Fruit fly (Drosophila melanogaster) whole organism, embryonic: ENCODE data around the gene RpLP1.

Experiments used
- CG10321 ChIP-seq: fragments of 200-800 bp; sonication (Bioruptor generic); IDR thresholded peaks from 2 replicates; pipeline ENCODE4 v1.3.6; 2022; ENCODE audit warnings: missing biosample characterization, missing genetic modification characterization
- CG15011 ChIP-seq: fragments of 200-800 bp; sonication (Bioruptor generic); optimal IDR thresholded peaks from 3 replicates; lab custom pipeline; 2018; ENCODE audit warnings: missing biosample characterization, mild to moderate bottlenecking, missing genetic modification characterization
- CG16813 ChIP-seq: fragments of 200-800 bp; sonication (Bioruptor generic); IDR thresholded peaks from 3 replicates; pipeline ENCODE4 v1.3.6; 2022; ENCODE audit warnings: missing biosample characterization, missing genetic modification characterization; ENCODE audit not compliant: partially characterized antibody
- CG9932 ChIP-seq: fragments of 200-800 bp; sonication (Bioruptor generic); IDR thresholded peaks from 2 replicates; pipeline ENCODE4 v1.3.6; 2022; ENCODE audit warnings: missing biosample characterization, missing genetic modification characterization
- Hsf ChIP-seq: fragments of 200-800 bp; sonication (Bioruptor generic); optimal IDR thresholded peaks from 3 replicates; lab custom pipeline; 2016; ENCODE audit warnings: missing biosample characterization, missing genetic modification characterization
- maf-S ChIP-seq: fragments of 200-800 bp; sonication (Bioruptor generic); optimal IDR thresholded peaks from 2 replicates; lab custom pipeline; 2016; ENCODE audit warnings: missing biosample characterization, missing genetic modification characterization

DNA sequence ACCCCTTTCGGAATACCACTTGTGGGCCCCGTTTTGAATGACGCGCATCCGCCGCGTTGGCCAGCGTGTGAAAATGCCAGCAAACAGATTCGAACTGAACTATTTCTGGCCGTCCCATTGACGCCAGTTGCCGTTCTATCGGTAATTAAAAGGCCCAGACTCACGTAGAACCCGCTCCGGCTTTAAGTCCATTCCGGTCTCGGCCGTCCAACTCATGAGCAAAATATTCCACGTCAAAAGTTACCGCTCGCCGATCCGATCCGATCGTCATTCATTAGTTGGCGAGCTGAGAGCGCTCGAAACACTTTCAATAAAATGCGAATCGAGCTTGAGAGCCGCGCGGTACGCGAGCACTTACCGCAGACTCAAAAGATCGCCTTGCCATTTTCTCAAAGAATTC, 14.7 kb downstream of the RpLP1 start:
- TF ChIP-seq CG16813 (GFP tag; lab: Robert Waterston, UW) = no peak
- no peak for TF ChIP-seq Hsf (GFP tag; lab: Kevin White, UChicago)
- no peak for TF ChIP-seq CG10321 (GFP tag; lab: Robert Waterston, UW)
- TF ChIP-seq CG15011 (GFP tag; lab: Kevin White, UChicago) = no peak
- no peak for TF ChIP-seq CG9932 (GFP tag; lab: Robert Waterston, UW)
- TF ChIP-seq maf-S (GFP tag; lab: Kevin White, UChicago) = no peak
